Fruit fly (Drosophila melanogaster) whole organism, embryonic: Measurements from ENCODE around the gene CG5103.

ENCODE experiments used
- Atf3 ChIP-seq: fragments of 200-800 bp; sonication (Bioruptor generic); optimal IDR thresholded peaks from 3 replicates; lab custom pipeline; 2016; ENCODE audit warnings: missing biosample characterization, missing genetic modification characterization
- CG10654 ChIP-seq: fragments of 200-800 bp; sonication (Bioruptor generic); optimal IDR thresholded peaks from 2 replicates; lab custom pipeline; 2016; ENCODE audit warnings: missing biosample characterization, missing genetic modification characterization
- btn ChIP-seq: fragments of 200-800 bp; sonication (Bioruptor generic); optimal IDR thresholded peaks from 2 replicates; lab custom pipeline; 2016; ENCODE audit warnings: missing biosample characterization, missing genetic modification characterization
- dmrt99B ChIP-seq: fragments of 200-800 bp; sonication (Bioruptor generic); optimal IDR thresholded peaks from 2 replicates; lab custom pipeline; 2018; ENCODE audit warnings: missing biosample characterization, mild to moderate bottlenecking, missing genetic modification characterization, moderate library complexity
- sug ChIP-seq: fragments of 200-800 bp; optimal IDR thresholded peaks from 2 replicates; lab custom pipeline; 2019; ENCODE audit warnings: missing biosample characterization, mild to moderate bottlenecking, missing genetic modification characterization, moderate library complexity

dm6 chr3L:18244186-18244585, 49.9 kb downstream of the CG5103 start:
- TF ChIP-seq dmrt99B (tag; lab: Kevin White, UChicago): no peak
- TF ChIP-seq CG10654: no peak
- no peak for TF ChIP-seq btn (GFP tag; lab: Kevin White, UChicago)
- TF ChIP-seq sug: no peak
- no peak for TF ChIP-seq Atf3
